Fruit fly (Drosophila melanogaster): ENCODE data around the gene omd.

Gene omd

dm6 chr3R:13686371-13687211 lies at the start of gene omd:
TSS of gene omd (minus strand) at chr3R:13687210.
- TF ChIP-seq CG17801 (GFP tag; optimal IDR thresholded peaks at IDR 0.05; ENCODE audit: partially characterized antibody) = no peak

- no peak for TF ChIP-seq CG17801 (GFP tag; optimal IDR thresholded peaks at IDR 0.05; ENCODE audit: partially characterized antibody)
Observed at dm6 chr3R:13735304-13735898, 48.4 kb upstream of the omd start.

dm6 chr3R:13730005-13730404 lies 43.0 kb upstream of the omd start:
- TF ChIP-seq CG17801 (GFP tag; optimal IDR thresholded peaks at IDR 0.05; ENCODE audit: partially characterized antibody) = no peak

dm6 chr3R:13728897-13729296 lies 41.9 kb upstream of the omd start:
- peak; percentile 11 for TF ChIP-seq CG17801 (GFP tag; optimal IDR thresholded peaks at IDR 0.05; ENCODE audit: partially characterized antibody)

- no peak for TF ChIP-seq CG17801 (GFP tag; optimal IDR thresholded peaks at IDR 0.05; ENCODE audit: partially characterized antibody)
Observed at dm6 chr3R:13726795-13727194, 39.8 kb upstream of the omd start.

- no peak for TF ChIP-seq CG17801 (GFP tag; optimal IDR thresholded peaks at IDR 0.05; ENCODE audit: partially characterized antibody)
Observed at dm6 chr3R:13724029-13724638, 37.1 kb upstream of the omd start.

- peak; percentile 92 for TF ChIP-seq CG17801 (GFP tag; optimal IDR thresholded peaks at IDR 0.05; ENCODE audit: partially characterized antibody)
Observed at dm6 chr3R:13722451-13722850, 35.4 kb upstream of the omd start.

dm6 chr3R:13721998-13722397 lies 35.0 kb upstream of the omd start:
- no peak for TF ChIP-seq CG17801 (GFP tag; optimal IDR thresholded peaks at IDR 0.05; ENCODE audit: partially characterized antibody)

- peak; percentile 30 for TF ChIP-seq CG17801 (GFP tag; optimal IDR thresholded peaks at IDR 0.05; ENCODE audit: partially characterized antibody)
Observed at dm6 chr3R:13720798-13721197, 33.8 kb upstream of the omd start.

- TF ChIP-seq CG17801 (GFP tag; optimal IDR thresholded peaks at IDR 0.05; ENCODE audit: partially characterized antibody) = no peak
Observed at dm6 chr3R:13719053-13719452, 32.0 kb upstream of the omd start.

dm6 chr3R:13718076-13718475 lies 31.1 kb upstream of the omd start, which contains the start of gene Ubc87F:
TSS of gene Ubc87F (minus strand) at chr3R:13718176.
- TF ChIP-seq CG17801 (GFP tag; optimal IDR thresholded peaks at IDR 0.05; ENCODE audit: partially characterized antibody) = no peak

dm6 chr3R:13716827-13717226 lies 29.8 kb upstream of the omd start:
- TF ChIP-seq CG17801 (GFP tag; optimal IDR thresholded peaks at IDR 0.05; ENCODE audit: partially characterized antibody) = no peak

dm6 chr3R:13715674-13716454 lies 28.9 kb upstream of the omd start:
- no peak for TF ChIP-seq CG17801 (GFP tag; optimal IDR thresholded peaks at IDR 0.05; ENCODE audit: partially characterized antibody)

dm6 chr3R:13715012-13715673 lies 28.1 kb upstream of the omd start, which contains the start of gene kmr:
TSS of gene kmr (plus strand) at chr3R:13715207.
- TF ChIP-seq CG17801 (GFP tag; optimal IDR thresholded peaks at IDR 0.05; ENCODE audit: partially characterized antibody) = peak; percentile 71
